Fruit fly (Drosophila melanogaster): ENCODE measurements around the gene CG31323.
A peak's percentile ranks its signal among the peaks of the same experiment; 100 is the strongest.

Gene CG31323

DNA sequence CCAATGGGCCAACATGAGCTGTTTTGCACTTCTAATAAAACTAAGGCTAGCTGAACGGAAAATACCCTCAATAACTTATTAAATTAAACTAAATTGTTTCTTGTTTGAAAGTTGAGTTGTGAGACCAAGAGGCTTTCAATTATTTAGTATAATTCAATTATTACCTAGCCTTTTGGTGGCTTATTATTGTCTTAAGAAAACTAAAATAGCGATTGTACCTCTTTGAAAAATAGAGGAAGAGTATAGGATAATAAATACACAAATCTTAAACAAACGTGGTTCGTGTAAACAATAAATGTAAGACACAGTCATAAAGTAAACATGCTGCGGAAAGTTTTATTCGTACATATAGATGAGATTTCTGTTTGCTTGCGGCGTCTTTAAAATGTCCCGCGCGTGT is 49.5 kb upstream of the CG31323 start (continued):
- TF ChIP-seq exex (tag; optimal IDR thresholded peaks at IDR 0.05) (peak; percentile 19), CG3281 (GFP tag; optimal IDR thresholded peaks at IDR 0.05) (peak; percentile 70), CG11398 (GFP tag; optimal IDR thresholded peaks at IDR 0.05) (no peak), sr (GFP tag; IDR thresholded peaks at IDR 0.05) (no peak), sens (GFP tag) (peak; percentile 84), CG9817 (tag; optimal IDR thresholded peaks at IDR 0.05) (peak; percentile 48), CG9609 (GFP tag; optimal IDR thresholded peaks at IDR 0.05) (no peak), cato (GFP tag; optimal IDR thresholded peaks at IDR 0.05; ENCODE audit: borderline replicate concordance) (no peak), scrt (GFP tag; optimal IDR thresholded peaks at IDR 0.05) (peak; percentile 30), insv (GFP tag; optimal IDR thresholded peaks at IDR 0.05) (no peak), Bteb2 (GFP tag; optimal IDR thresholded peaks at IDR 0.05) (no peak), CG8290 (GFP tag; optimal IDR thresholded peaks at IDR 0.05) (no peak), CG8290 (tag; optimal IDR thresholded peaks at IDR 0.05) (no peak), Ssrp (tag; optimal IDR thresholded peaks at IDR 0.05) (no peak), CG16815 (GFP tag; optimal IDR thresholded peaks at IDR 0.05) (no peak), zen (tag; optimal IDR thresholded peaks at IDR 0.05) (no peak), jigr1 (GFP tag; IDR thresholded peaks at IDR 0.05) (no peak), zen2 (GFP tag; IDR thresholded peaks at IDR 0.05; ENCODE audit: partially characterized antibody) (no peak), CG7745 (tag; optimal IDR thresholded peaks at IDR 0.05) (no peak), danr (GFP tag; IDR thresholded peaks at IDR 0.05) (no peak), kah (GFP tag; optimal IDR thresholded peaks at IDR 0.05) (no peak), CG14965 (GFP tag; optimal IDR thresholded peaks at IDR 0.05; ENCODE audit: borderline replicate concordance) (no peak), tin (GFP tag; optimal IDR thresholded peaks at IDR 0.05) (no peak), CoRest (tag; optimal IDR thresholded peaks at IDR 0.05) (peak; percentile 58), Poxn (GFP tag; IDR thresholded peaks at IDR 0.05) (no peak), CG8281 (tag; optimal IDR thresholded peaks at IDR 0.05) (no peak), CG32772 (GFP tag; IDR thresholded peaks at IDR 0.05) (no peak), Myb (GFP tag; optimal IDR thresholded peaks at IDR 0.05) (peak; percentile 10), BEAF-32 (GFP tag; optimal IDR thresholded peaks at IDR 0.05) (no peak), Stat92E (GFP tag; optimal IDR thresholded peaks at IDR 0.05) (no peak), Ada2b (GFP tag; IDR thresholded peaks at IDR 0.05) (no peak), Hey (tag; optimal IDR thresholded peaks at IDR 0.05) (no peak), Usf (GFP tag; optimal IDR thresholded peaks at IDR 0.05) (no peak), ERR (GFP tag; optimal IDR thresholded peaks at IDR 0.05) (peak; percentile 11), Dp (GFP tag; optimal IDR thresholded peaks at IDR 0.05) (no peak), Nf-YA (GFP tag; IDR thresholded peaks at IDR 0.05) (no peak), dan (GFP tag; IDR thresholded peaks at IDR 0.05) (no peak), CG34376 (GFP tag; optimal IDR thresholded peaks at IDR 0.05) (no peak), twi (tag; optimal IDR thresholded peaks at IDR 0.05) (no peak), chif (GFP tag; optimal IDR thresholded peaks at IDR 0.05) (peak in 1 of 2 experiments; percentile 35), HmgD (GFP tag; optimal IDR thresholded peaks at IDR 0.05) (no peak), pzg (GFP tag; optimal IDR thresholded peaks at IDR 0.05) (no peak), CG11247 (GFP tag; IDR thresholded peaks at IDR 0.05) (no peak), Lhr (GFP tag; optimal IDR thresholded peaks at IDR 0.05) (no peak), CG10565 (GFP tag; optimal IDR thresholded peaks at IDR 0.05) (no peak), CG14050 (GFP tag; IDR thresholded peaks at IDR 0.05) (no peak), Bgb (GFP tag; IDR thresholded peaks at IDR 0.05; ENCODE audit: partially characterized antibody) (no peak), cwo (GFP tag; optimal IDR thresholded peaks at IDR 0.05) (peak; percentile 57), CG6175 (GFP tag; IDR thresholded peaks at IDR 0.05) (no peak), Opbp (GFP tag; IDR thresholded peaks at IDR 0.05; ENCODE audit: partially characterized antibody) (no peak), Gug (GFP tag; IDR thresholded peaks at IDR 0.05) (no peak), CG7357 (GFP tag; IDR thresholded peaks at IDR 0.05) (no peak; the same call in 2 of the 3 replicates)
